Fruit fly (Drosophila melanogaster) S2 (cell line): ENCODE data around the gene Ddr.

ENCODE experiments used
- CG8478 ChIP-seq: fragments of >200 bp; optimal IDR thresholded peaks from 2 replicates; lab custom pipeline; 2018
- CTCF ChIP-seq, 2 experiments: fragments of >200 bp; optimal IDR thresholded peaks; 2 replicates each; lab custom pipeline; 2018

DNA sequence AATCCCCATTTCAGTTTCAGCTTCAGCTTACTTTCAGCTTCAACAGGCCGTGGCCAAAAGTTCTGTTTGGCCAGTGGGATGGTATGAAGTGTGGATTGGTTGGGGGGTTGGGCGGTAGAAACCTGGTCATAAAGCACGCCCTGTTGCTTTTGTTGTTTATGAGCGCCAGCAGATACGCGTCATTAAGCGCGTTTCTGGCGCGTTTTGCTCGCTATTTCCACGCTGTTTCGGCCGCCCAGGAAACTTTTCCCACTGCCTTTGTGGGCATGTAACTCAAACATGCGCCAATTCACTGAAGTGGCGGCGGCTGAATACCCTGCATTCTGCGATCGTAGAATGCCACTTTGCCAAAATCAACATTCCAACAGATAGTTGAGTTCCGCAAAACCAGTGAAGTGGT lies 23.1 kb downstream of the Ddr start:
- TF ChIP-seq CG8478 (lab: Kevin White, UChicago) (no peak), CTCF (optimal IDR thresholded peaks at IDR 0.05; lab: Kevin White, UChicago) (no peak)
